Worm (Caenorhabditis elegans): Measurements from ENCODE around the gene F11E6.9.

DNA sequence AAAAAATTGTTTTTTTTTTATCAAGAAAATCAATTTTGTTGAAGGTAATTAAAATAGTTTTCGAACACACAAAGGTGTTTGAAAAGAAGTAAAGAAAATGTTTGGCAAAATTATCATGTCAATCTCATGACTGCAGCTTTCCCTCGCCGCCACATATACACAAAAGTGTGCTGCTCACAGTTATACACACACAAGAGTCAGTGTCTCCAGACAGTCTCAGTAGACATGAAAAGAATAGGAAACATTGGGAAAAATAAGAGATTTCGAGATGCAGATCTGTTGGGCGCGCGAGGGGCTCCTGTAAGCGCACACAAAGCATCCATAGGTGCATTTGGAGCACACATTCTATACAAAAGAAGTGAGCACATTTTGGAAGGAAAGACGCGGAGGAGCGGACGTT lies 26.8 kb downstream of the F11E6.9 start:
- TF ChIP-seq ceh-82 (tag; optimal IDR thresholded peaks at IDR 0.05): no peak
- TF ChIP-seq lin-39 (tag; optimal IDR thresholded peaks at IDR 0.05): no peak
- TF ChIP-seq zag-1 (tag; optimal IDR thresholded peaks at IDR 0.05): no peak
- no peak for TF ChIP-seq aly-2 (tag; optimal IDR thresholded peaks at IDR 0.05)
- TF ChIP-seq sem-4 (tag; optimal IDR thresholded peaks at IDR 0.05): no peak
- TF ChIP-seq alr-1 (tag; optimal IDR thresholded peaks at IDR 0.05): no peak
- no peak for TF ChIP-seq mab-5 (tag; optimal IDR thresholded peaks at IDR 0.05)
- TF ChIP-seq elt-3 (tag; optimal IDR thresholded peaks at IDR 0.05): no peak
- TF ChIP-seq sma-9 (GFP tag; optimal IDR thresholded peaks at IDR 0.05): no peak
- no peak for TF ChIP-seq sma-9 (tag; optimal IDR thresholded peaks at IDR 0.05)
- no peak for TF ChIP-seq ama-1 (optimal IDR thresholded peaks at IDR 0.05)
- no peak for TF ChIP-seq unc-62 (GFP tag; optimal IDR thresholded peaks at IDR 0.05)
- no peak for TF ChIP-seq nhr-11 (tag; optimal IDR thresholded peaks at IDR 0.05)
